Fruit fly (Drosophila melanogaster): Measurements from ENCODE around the gene CG18508.

The CG18508 gene

DNA sequence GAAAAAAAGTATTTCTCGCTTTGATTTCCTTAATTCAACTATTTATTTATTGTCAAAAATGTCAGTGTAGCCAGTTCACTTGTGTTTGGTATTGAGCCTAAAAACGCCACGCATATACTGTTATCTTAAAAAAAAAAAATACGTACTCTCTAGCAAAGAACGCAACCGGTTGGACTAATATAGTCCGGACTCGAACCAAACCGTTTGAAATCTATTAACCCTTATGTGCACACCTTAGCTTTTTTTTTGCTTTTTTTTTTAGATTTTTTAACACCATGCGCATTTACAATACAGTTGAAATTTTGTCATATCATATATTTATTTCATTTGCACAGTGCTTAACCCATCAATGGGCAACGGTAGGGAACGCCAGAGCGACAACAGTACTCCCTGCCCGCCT lies at the start of gene CG18508:
CG18508 (minus strand) TSS at position 69 of the 400 bp plus-strand sequence.
- peak; percentile 34 for TF ChIP-seq Hr39 (GFP tag; optimal IDR thresholded peaks at IDR 0.05)
- peak; percentile 1 for TF ChIP-seq cyc (GFP tag; optimal IDR thresholded peaks at IDR 0.05)
- no peak for TF ChIP-seq Eip93F (GFP tag; optimal IDR thresholded peaks at IDR 0.05)
- TF ChIP-seq Ets21C (GFP tag; optimal IDR thresholded peaks at IDR 0.05): no peak
- TF ChIP-seq topi (GFP tag; optimal IDR thresholded peaks at IDR 0.05): no peak
- no peak for TF ChIP-seq CG6276 (GFP tag; optimal IDR thresholded peaks at IDR 0.05)
- peak; percentile 20 for TF ChIP-seq CG10631 (GFP tag; optimal IDR thresholded peaks at IDR 0.05)
- TF ChIP-seq Smox (GFP tag; optimal IDR thresholded peaks at IDR 0.05): peak; percentile 21
- no peak for TF ChIP-seq lz (GFP tag; optimal IDR thresholded peaks at IDR 0.05)
- no peak for TF ChIP-seq CG34406 (GFP tag; optimal IDR thresholded peaks at IDR 0.05)
- peak; percentile 22 for TF ChIP-seq Hr4 (GFP tag; optimal IDR thresholded peaks at IDR 0.05)
- TF ChIP-seq salr (GFP tag; optimal IDR thresholded peaks at IDR 0.05): peak in 1 of 2 experiments; percentile 1
- TF ChIP-seq CG16779 (tag; optimal IDR thresholded peaks at IDR 0.05): no peak
- no peak for TF ChIP-seq Eip78C (GFP tag)
- no peak for TF ChIP-seq CG9139 (GFP tag; optimal IDR thresholded peaks at IDR 0.05)
- TF ChIP-seq Hr38 (GFP tag; optimal IDR thresholded peaks at IDR 0.05): no peak
- no peak for TF ChIP-seq CG1621 (tag; optimal IDR thresholded peaks at IDR 0.05)
- TF ChIP-seq CG8632 (GFP tag; optimal IDR thresholded peaks at IDR 0.05): no peak
- no peak for TF ChIP-seq CG8119 (GFP tag; IDR thresholded peaks at IDR 0.05)
- TF ChIP-seq OdsH (GFP tag; optimal IDR thresholded peaks at IDR 0.05): no peak
- TF ChIP-seq CG15336 (GFP tag; IDR thresholded peaks at IDR 0.05): 0 out of 2 replicates have a peak, but pooled peaks have one; percentile 14
- TF ChIP-seq dac (GFP tag; optimal IDR thresholded peaks at IDR 0.05): no peak
- no peak for TF ChIP-seq ss (GFP tag; optimal IDR thresholded peaks at IDR 0.05)
- peak; percentile 48 for TF ChIP-seq Sox14 (GFP tag; optimal IDR thresholded peaks at IDR 0.05)
- TF ChIP-seq CG11762 (GFP tag; optimal IDR thresholded peaks at IDR 0.05; ENCODE audit: insufficient read depth): no peak
- no peak for TF ChIP-seq fd59A (GFP tag; optimal IDR thresholded peaks at IDR 0.05)
- no peak for TF ChIP-seq CG11902 (GFP tag; optimal IDR thresholded peaks at IDR 0.05)
- no peak for TF ChIP-seq Eip75B (GFP tag; optimal IDR thresholded peaks at IDR 0.05)
- no peak for TF ChIP-seq CG6854 (GFP tag; optimal IDR thresholded peaks at IDR 0.05)
- no peak for TF ChIP-seq spab (GFP tag; optimal IDR thresholded peaks at IDR 0.05)
- TF ChIP-seq svp (GFP tag): peak; percentile 64
- TF ChIP-seq CG4318 (GFP tag; optimal IDR thresholded peaks at IDR 0.05): no peak
- TF ChIP-seq fd85E (GFP tag; optimal IDR thresholded peaks at IDR 0.05): no peak
- TF ChIP-seq eg (GFP tag; IDR thresholded peaks at IDR 0.05): peak; percentile 42; the same call in 1 of the 3 replicates
- no peak for TF ChIP-seq Blimp-1 (GFP tag; optimal IDR thresholded peaks at IDR 0.05)
- no peak for TF ChIP-seq Gug (GFP tag; IDR thresholded peaks at IDR 0.05)
- TF ChIP-seq net (GFP tag; optimal IDR thresholded peaks at IDR 0.05): no peak
- no peak for TF ChIP-seq CG3032 (tag; optimal IDR thresholded peaks at IDR 0.05)
- no peak for TF ChIP-seq Sox102F (GFP tag; optimal IDR thresholded peaks at IDR 0.05)
- TF ChIP-seq esn (GFP tag; optimal IDR thresholded peaks at IDR 0.05): no peak
- peak; percentile 37 for TF ChIP-seq pdm3 (GFP tag; optimal IDR thresholded peaks at IDR 0.05)
- TF ChIP-seq CG6792 (GFP tag; optimal IDR thresholded peaks at IDR 0.05): no peak
- peak; percentile 38 for TF ChIP-seq CG3919 (GFP tag; optimal IDR thresholded peaks at IDR 0.05)
- no peak for TF ChIP-seq CG11294 (GFP tag; IDR thresholded peaks at IDR 0.05)
- peak; percentile 54 for TF ChIP-seq CG6163 (GFP tag; IDR thresholded peaks at IDR 0.05)
- TF ChIP-seq CG8319 (GFP tag; optimal IDR thresholded peaks at IDR 0.05): no peak
- TF ChIP-seq CG7368 (GFP tag; optimal IDR thresholded peaks at IDR 0.05): no peak
- peak; percentile 19 for TF ChIP-seq fkh (GFP tag; optimal IDR thresholded peaks at IDR 0.05)
- peak; percentile 12 for TF ChIP-seq Met (GFP tag; optimal IDR thresholded peaks at IDR 0.05)
- TF ChIP-seq Lpt (GFP tag; optimal IDR thresholded peaks at IDR 0.05): peak; percentile 3
- TF ChIP-seq Ets96B (tag; optimal IDR thresholded peaks at IDR 0.05): no peak
- peak; percentile 14 for TF ChIP-seq CG32006 (GFP tag; optimal IDR thresholded peaks at IDR 0.05)
- no peak for TF ChIP-seq dsx (GFP tag; optimal IDR thresholded peaks at IDR 0.05; ENCODE audit: poor library complexity, severe bottlenecking)
